Worm (Caenorhabditis elegans) whole organism, L2 larva: ENCODE results near the gene msrp-7.

ENCODE experiments used
- elt-3 ChIP-seq: sonication (generic microtip); optimal IDR thresholded peaks from 2 replicates; lab custom pipeline; 2017; ENCODE audit warnings: missing biosample characterization, missing genetic modification characterization
- peb-1 ChIP-seq: fragments of 150-350 bp; optimal IDR thresholded peaks from 2 replicates; lab custom pipeline; 2014; ENCODE audit warnings: missing biosample characterization, missing genetic modification characterization

- TF ChIP-seq peb-1 (tag; lab: Kevin White, UChicago) (no peak), elt-3 (tag; lab: Kevin White, UChicago) (no peak)
These were observed 48.6 kb downstream of the msrp-7 start for ce11 chrII:10859359-10859758.
